Worm (Caenorhabditis elegans): ENCODE measurements around the gene T11B7.5.

Gene T11B7.5

DNA sequence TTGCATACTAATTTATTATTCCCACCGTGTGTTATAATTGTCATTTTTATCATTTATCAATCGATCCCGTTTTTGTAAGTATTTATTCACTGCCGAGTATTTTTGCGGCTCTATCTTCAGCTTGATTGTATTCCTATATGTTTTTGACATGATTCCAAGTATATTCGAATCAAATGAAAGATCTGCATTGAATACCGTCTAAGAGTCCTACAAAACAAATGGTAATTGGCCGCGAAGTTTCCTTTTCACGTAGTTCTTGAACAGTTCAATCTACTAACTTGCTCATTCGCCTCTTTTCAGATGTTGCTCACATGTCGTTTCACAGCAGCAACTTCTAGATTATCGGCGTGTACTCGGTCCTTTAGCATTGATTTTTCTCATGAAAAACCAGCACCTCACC, 36.7 kb upstream of the T11B7.5 start, which contains the start of gene C27B7.2:
Gene C27B7.2, plus strand, starts transcription at position 301 of the 400 bp plus-strand sequence.
- no peak for TF ChIP-seq madf-10 (tag; optimal IDR thresholded peaks at IDR 0.05)
- 0 out of 2 replicates have a peak, but pooled peaks have one; percentile 9 for TF ChIP-seq lin-26 (GFP tag; IDR thresholded peaks at IDR 0.05)
- TF ChIP-seq Y95B8A.8 (GFP tag; IDR thresholded peaks at IDR 0.05): 0 out of 2 replicates have a peak, but pooled peaks have one; percentile 21
- TF ChIP-seq ceh-27 (GFP tag; optimal IDR thresholded peaks at IDR 0.05): no peak
- TF ChIP-seq him-1 (tag; optimal IDR thresholded peaks at IDR 0.05): no peak
- peak; percentile 29; the same call in 1 of the 2 replicates for TF ChIP-seq madf-6 (GFP tag; IDR thresholded peaks at IDR 0.05)

DNA sequence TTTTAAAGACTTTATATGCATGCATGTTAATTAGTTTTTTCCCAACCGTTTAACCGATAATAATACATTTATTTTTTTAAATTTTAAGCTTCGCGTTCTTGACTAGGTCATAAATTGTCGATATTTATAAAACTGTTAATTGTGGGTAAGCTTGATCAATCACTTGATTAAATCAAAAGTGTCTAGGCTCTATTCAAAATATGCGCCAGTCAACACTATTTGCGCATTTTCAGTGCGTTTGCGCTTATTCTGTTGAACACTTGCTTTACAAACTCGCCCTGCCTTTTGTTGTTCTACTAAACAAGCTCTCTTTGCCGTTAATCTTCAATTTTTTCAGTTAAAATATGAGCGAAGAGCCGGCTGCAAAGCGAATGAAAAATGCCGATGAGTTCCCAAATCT, 35.3 kb upstream of the T11B7.5 start, which contains the start of gene spr-2:
Gene spr-2, plus strand, starts transcription at position 332 of the 400 bp plus-strand sequence.
- TF ChIP-seq madf-8 (GFP tag; conservative IDR thresholded peaks at IDR 0.05) (no peak), B0261.1 (tag; optimal IDR thresholded peaks at IDR 0.05) (no peak), atf-7 (tag; optimal IDR thresholded peaks at IDR 0.05) (peak; percentile 14), Y79H2A.3 (GFP tag; conservative IDR thresholded peaks at IDR 0.05) (no peak), let-526 (GFP tag; IDR thresholded peaks at IDR 0.05) (no peak), ztf-22 (GFP tag; optimal IDR thresholded peaks at IDR 0.05) (no peak), tlf-1 (GFP tag; optimal IDR thresholded peaks at IDR 0.05) (peak; percentile 10), Y67H2A.10 (GFP tag; conservative IDR thresholded peaks at IDR 0.05) (no peak), sptf-2 (GFP tag; optimal IDR thresholded peaks at IDR 0.05) (no peak), F37B4.10 (GFP tag; IDR thresholded peaks at IDR 0.05) (no peak), mxl-1 (tag; optimal IDR thresholded peaks at IDR 0.05) (no peak), Y53F4B.3 (GFP tag; IDR thresholded peaks at IDR 0.05) (no peak), dox-1 (GFP tag; IDR thresholded peaks at IDR 0.05) (peak; percentile 55), zim-3 (tag; optimal IDR thresholded peaks at IDR 0.05) (no peak), nhr-80 (tag; optimal IDR thresholded peaks at IDR 0.05) (peak; percentile 52), gei-17 (GFP tag; optimal IDR thresholded peaks at IDR 0.05) (no peak), egl-44 (GFP tag; IDR thresholded peaks at IDR 0.05) (no peak), T07F8.4 (tag; optimal IDR thresholded peaks at IDR 0.05) (no peak), nfya-1 (tag; optimal IDR thresholded peaks at IDR 0.05; ENCODE audit: borderline replicate concordance, insufficient read depth) (no peak), F49E8.2 (tag; optimal IDR thresholded peaks at IDR 0.05; ENCODE audit: insufficient read depth) (no peak), ztf-6 (GFP tag; IDR thresholded peaks at IDR 0.05) (no peak), ceh-100 (GFP tag; IDR thresholded peaks at IDR 0.05) (no peak), mes-4 (tag; optimal IDR thresholded peaks at IDR 0.05) (peak; percentile 31), ztf-3 (GFP tag; optimal IDR thresholded peaks at IDR 0.05) (no peak), ceh-91 (GFP tag; IDR thresholded peaks at IDR 0.05) (no peak), let-607 (tag; optimal IDR thresholded peaks at IDR 0.05) (no peak), ama-1 (optimal IDR thresholded peaks at IDR 0.05) (no peak), ama-1 (GFP tag; optimal IDR thresholded peaks at IDR 0.05) (no peak), nhr-120 (GFP tag; IDR thresholded peaks at IDR 0.05) (no peak), ceh-40 (GFP tag; IDR thresholded peaks at IDR 0.05) (no peak), bed-1 (GFP tag; IDR thresholded peaks at IDR 0.05) (no peak), F22D6.2 (tag; optimal IDR thresholded peaks at IDR 0.05) (no peak), bed-2 (GFP tag; IDR thresholded peaks at IDR 0.05) (no peak), lir-1 (GFP tag; conservative IDR thresholded peaks at IDR 0.05) (no peak), F52B5.7 (tag; optimal IDR thresholded peaks at IDR 0.05) (no peak), ztf-26 (tag; optimal IDR thresholded peaks at IDR 0.05) (no peak), F57C9.4 (tag; optimal IDR thresholded peaks at IDR 0.05) (no peak), lag-1 (GFP tag; IDR thresholded peaks at IDR 0.05) (no peak), tbx-9 (tag; optimal IDR thresholded peaks at IDR 0.05; ENCODE audit: borderline replicate concordance) (no peak), B0019.2 (GFP tag; conservative IDR thresholded peaks at IDR 0.05) (no peak), unc-62 (GFP tag; optimal IDR thresholded peaks at IDR 0.05) (no peak), him-1 (tag; optimal IDR thresholded peaks at IDR 0.05) (no peak), snpc-1.1 (tag; optimal IDR thresholded peaks at IDR 0.05; ENCODE audit: insufficient read depth) (no peak)

Measured in whole organism, young adult.